Fruit fly (Drosophila melanogaster) whole organism: Measurements from ENCODE around the gene dpr20.

ENCODE experiments used
- EcR ChIP-seq, 2 experiments: fragments of >200 bp; optimal IDR thresholded peaks; 2 replicates each; lab custom pipeline; 2017; ENCODE audit warnings: missing biosample characterization in 2 of 2, missing genetic modification characterization in 2 of 2, missing genetic modification reagents in 2 of 2
- pan ChIP-seq: fragments of >200 bp; optimal IDR thresholded peaks from 2 replicates; lab custom pipeline; 2017
- usp ChIP-seq: fragments of >200 bp; optimal IDR thresholded peaks from 2 replicates; lab custom pipeline; 2017; ENCODE audit warnings: missing biosample characterization, missing genetic modification characterization, mixed read lengths

DNA sequence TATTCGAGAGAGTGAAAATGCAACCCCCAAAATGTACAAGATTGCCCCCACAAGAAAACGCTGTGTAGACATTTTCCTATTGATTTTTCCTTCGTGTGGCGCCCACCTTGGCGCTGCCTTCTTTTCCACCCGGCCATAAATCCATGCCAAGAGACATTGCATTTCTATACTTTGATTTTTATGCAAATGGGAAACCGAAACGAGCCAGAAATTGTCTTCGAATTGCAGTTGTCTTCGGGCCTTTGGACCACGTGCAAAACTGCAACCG lies 47.6 kb downstream of the dpr20 start:
- TF ChIP-seq EcR (GFP tag; optimal IDR thresholded peaks at IDR 0.05; lab: Kevin White, UChicago) (no peak), usp (GFP tag; lab: Kevin White, UChicago) (no peak), pan (lab: Kevin White, UChicago) (no peak)
